Worm (Caenorhabditis elegans): Measurements from ENCODE around the gene R05A10.7.

The R05A10.7 gene

DNA sequence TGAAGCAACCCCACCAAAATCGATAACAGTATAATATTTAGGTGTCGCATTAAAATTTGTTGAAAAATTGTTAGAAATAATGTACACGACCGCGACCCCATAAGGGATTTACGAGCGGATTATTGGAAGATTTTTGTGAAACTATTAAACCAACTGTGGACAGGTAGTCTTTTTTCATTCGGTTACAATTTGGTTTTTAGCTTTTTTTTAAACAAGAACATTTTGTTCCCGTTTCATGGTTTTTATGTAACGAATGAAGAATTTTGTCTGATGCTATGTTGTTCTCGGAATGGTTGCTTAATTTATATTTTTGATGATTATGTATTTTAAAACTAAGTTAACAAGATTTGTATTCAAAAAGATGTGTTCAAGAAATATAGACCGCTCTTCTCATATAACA, 13.7 kb upstream of the R05A10.7 start, which contains the start of gene R05A10.3:
Gene R05A10.3, minus strand, starts transcription at position 101 of the 400 bp plus-strand sequence.
- TF ChIP-seq elt-1 (tag; optimal IDR thresholded peaks at IDR 0.05) (no peak), nhr-6 (tag; optimal IDR thresholded peaks at IDR 0.05) (no peak), unc-55 (GFP tag; optimal IDR thresholded peaks at IDR 0.05) (no peak), nhr-77 (tag; optimal IDR thresholded peaks at IDR 0.05) (no peak), lin-11 (tag; optimal IDR thresholded peaks at IDR 0.05) (no peak), egl-27 (tag; optimal IDR thresholded peaks at IDR 0.05) (no peak), mab-5 (tag; optimal IDR thresholded peaks at IDR 0.05) (no peak), aly-2 (tag; optimal IDR thresholded peaks at IDR 0.05) (no peak), ztf-11 (tag; optimal IDR thresholded peaks at IDR 0.05) (no peak), lsy-2 (tag; optimal IDR thresholded peaks at IDR 0.05) (no peak), lin-13 (GFP tag; optimal IDR thresholded peaks at IDR 0.05) (no peak)

DNA sequence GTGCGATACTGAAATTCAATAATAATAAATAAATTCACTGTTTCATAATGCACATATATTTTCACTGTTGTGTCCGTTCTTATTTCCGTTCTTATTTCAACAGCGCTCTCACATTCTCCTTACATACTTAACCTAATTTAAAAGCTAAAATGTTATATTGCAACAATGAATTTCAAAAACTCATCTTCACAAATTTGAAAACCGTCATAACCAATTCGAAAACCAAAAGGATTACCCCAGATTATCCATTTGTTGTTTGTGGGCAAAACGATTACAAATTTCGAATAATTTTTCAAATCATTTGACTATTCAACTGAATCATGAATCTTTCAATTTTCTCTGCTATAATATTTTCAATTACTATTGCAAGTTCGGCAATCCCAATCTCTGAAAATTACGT, 9.5 kb upstream of the R05A10.7 start, which contains the start of gene R05A10.4:
Gene R05A10.4, plus strand, starts transcription at position 301 of the 400 bp plus-strand sequence.
- TF ChIP-seq mbf-1 (tag; optimal IDR thresholded peaks at IDR 0.05) = no peak
- no peak for TF ChIP-seq nhr-6 (tag; optimal IDR thresholded peaks at IDR 0.05)
- no peak for TF ChIP-seq sma-9 (GFP tag; optimal IDR thresholded peaks at IDR 0.05)
- TF ChIP-seq sma-9 (tag; optimal IDR thresholded peaks at IDR 0.05) = no peak
- TF ChIP-seq nhr-23 (tag; optimal IDR thresholded peaks at IDR 0.05) = no peak
- TF ChIP-seq skn-1 (tag; optimal IDR thresholded peaks at IDR 0.05) = no peak
- no peak for TF ChIP-seq unc-39 (tag; optimal IDR thresholded peaks at IDR 0.05)
- TF ChIP-seq unc-62 (GFP tag; optimal IDR thresholded peaks at IDR 0.05) = no peak
- TF ChIP-seq elt-1 (tag; optimal IDR thresholded peaks at IDR 0.05) = no peak
- no peak for TF ChIP-seq gmeb-1 (tag; optimal IDR thresholded peaks at IDR 0.05)
- no peak for TF ChIP-seq ama-1 (optimal IDR thresholded peaks at IDR 0.05)
- TF ChIP-seq blmp-1 (tag; optimal IDR thresholded peaks at IDR 0.05; ENCODE audit: insufficient read depth) = no peak
- TF ChIP-seq nhr-25 (tag; optimal IDR thresholded peaks at IDR 0.05) = no peak
- TF ChIP-seq zag-1 (tag; optimal IDR thresholded peaks at IDR 0.05) = no peak

DNA sequence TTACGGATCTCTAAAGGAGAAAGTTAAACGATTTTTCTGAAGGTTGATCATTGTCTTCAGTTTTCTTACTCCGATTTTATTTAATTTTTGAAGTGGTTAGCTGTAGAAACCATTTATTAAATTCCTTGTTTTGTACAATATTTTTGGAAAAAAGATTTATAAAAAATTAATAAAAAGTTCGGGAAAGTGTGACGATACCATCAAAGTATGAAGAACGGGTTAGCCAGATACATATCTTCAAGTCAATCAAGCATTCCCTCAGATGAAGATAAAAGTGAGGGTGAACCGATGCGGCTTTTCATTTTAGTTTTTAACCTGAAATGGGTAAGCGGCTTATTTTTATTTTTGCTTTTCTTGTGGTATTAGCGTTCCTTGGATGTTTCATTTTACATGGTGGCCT, 2.8 kb upstream of the R05A10.7 start, which contains the start of gene R05A10.6:
Gene R05A10.6, plus strand, starts transcription at position 301 of the 400 bp plus-strand sequence.
- TF ChIP-seq nhr-77 (tag; optimal IDR thresholded peaks at IDR 0.05) = no peak
- TF ChIP-seq mdl-1 (tag; optimal IDR thresholded peaks at IDR 0.05) = no peak
- no peak for TF ChIP-seq mbf-1 (tag; optimal IDR thresholded peaks at IDR 0.05)
- TF ChIP-seq C34F6.9 (tag; optimal IDR thresholded peaks at IDR 0.05) = no peak
- no peak for TF ChIP-seq nhr-237 (tag; optimal IDR thresholded peaks at IDR 0.05)
- TF ChIP-seq dmd-4 (tag; optimal IDR thresholded peaks at IDR 0.05) = no peak
- no peak for TF ChIP-seq nhr-25 (tag; optimal IDR thresholded peaks at IDR 0.05)
- TF ChIP-seq mab-5 (tag; optimal IDR thresholded peaks at IDR 0.05) = no peak
- no peak for TF ChIP-seq peb-1 (tag; optimal IDR thresholded peaks at IDR 0.05)
- no peak for TF ChIP-seq lsy-2 (tag; optimal IDR thresholded peaks at IDR 0.05)
- no peak for TF ChIP-seq blmp-1 (tag; optimal IDR thresholded peaks at IDR 0.05; ENCODE audit: insufficient read depth)
- no peak for TF ChIP-seq nhr-21 (tag; optimal IDR thresholded peaks at IDR 0.05)
- no peak for TF ChIP-seq R02D3.7 (tag; optimal IDR thresholded peaks at IDR 0.05)
- TF ChIP-seq fos-1 (tag; optimal IDR thresholded peaks at IDR 0.05) = no peak
- TF ChIP-seq sma-3 (GFP tag; optimal IDR thresholded peaks at IDR 0.05) = no peak
- TF ChIP-seq lin-39 (tag; optimal IDR thresholded peaks at IDR 0.05) = no peak
- TF ChIP-seq ZK546.5 (tag; optimal IDR thresholded peaks at IDR 0.05) = no peak
- TF ChIP-seq nhr-129 (tag; optimal IDR thresholded peaks at IDR 0.05) = no peak
- no peak for TF ChIP-seq alr-1 (tag; optimal IDR thresholded peaks at IDR 0.05)
- TF ChIP-seq gmeb-1 (tag; optimal IDR thresholded peaks at IDR 0.05) = no peak

DNA sequence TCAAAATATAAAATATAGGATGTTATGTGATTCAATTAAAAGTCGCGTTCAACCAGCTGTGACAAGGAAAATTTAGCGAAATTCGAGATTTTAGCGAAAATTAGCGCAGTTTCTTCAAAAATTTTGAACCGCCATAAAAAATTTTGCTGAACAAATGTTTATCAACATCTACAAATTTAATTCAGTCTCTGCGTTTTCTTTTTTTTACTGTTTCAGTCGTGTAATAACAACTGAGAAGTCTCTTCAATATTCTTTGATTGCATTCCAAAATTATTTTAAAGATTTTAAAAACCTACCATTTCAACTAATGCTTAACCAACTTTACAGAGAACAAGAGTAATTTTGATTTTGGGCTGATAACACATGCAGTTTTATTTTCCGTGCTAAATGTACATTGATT, 1.4 kb upstream of the R05A10.7 start:
- TF ChIP-seq Y55F3AM.14 (GFP tag; optimal IDR thresholded peaks at IDR 0.05) = no peak

DNA sequence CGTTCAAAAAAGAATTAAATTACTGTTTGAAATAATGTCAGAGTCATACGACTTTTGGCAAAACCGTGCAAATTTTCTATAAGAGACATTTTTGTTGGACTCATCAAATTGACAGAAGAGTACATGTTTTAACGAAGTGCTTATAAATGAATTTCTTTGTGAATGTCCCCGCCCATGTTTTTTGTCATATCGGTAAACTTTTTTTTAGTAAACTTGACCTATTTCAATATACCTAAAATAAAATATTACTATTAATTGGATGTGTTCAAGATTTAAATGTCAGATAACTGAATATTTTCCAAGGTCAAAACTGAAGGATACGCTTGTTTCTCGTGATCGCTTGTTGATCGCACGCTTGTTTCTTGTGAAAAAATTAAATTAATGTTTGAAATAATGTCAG, 4.6 kb downstream of the R05A10.7 start, which contains the start of gene R05A10.8:
Gene R05A10.8, minus strand, starts transcription at position 101 of the 400 bp plus-strand sequence.
- TF ChIP-seq nhr-12 (tag; optimal IDR thresholded peaks at IDR 0.05) (no peak), peb-1 (tag; optimal IDR thresholded peaks at IDR 0.05) (no peak), mab-5 (tag; optimal IDR thresholded peaks at IDR 0.05) (no peak), zag-1 (tag; optimal IDR thresholded peaks at IDR 0.05) (no peak), snpc-4 (tag; optimal IDR thresholded peaks at IDR 0.05) (no peak), unc-55 (GFP tag; optimal IDR thresholded peaks at IDR 0.05) (no peak), ztf-11 (tag; optimal IDR thresholded peaks at IDR 0.05) (no peak), ztf-4 (tag; optimal IDR thresholded peaks at IDR 0.05) (no peak), F13H6.1 (tag; optimal IDR thresholded peaks at IDR 0.05) (no peak)

Data from whole organism, L2 larva.